Fruit fly (Drosophila melanogaster): ENCODE results near the gene CG10098.

CG10098 gene

dm6 chr3R:7108589-7109312, 15.6 kb upstream of the CG10098 start (continued):
- TF ChIP-seq CG15479 (GFP tag; optimal IDR thresholded peaks at IDR 0.05) (peak; percentile 51), NFAT (GFP tag; IDR thresholded peaks at IDR 0.05) (no peak), CG17186 (GFP tag; optimal IDR thresholded peaks at IDR 0.05) (peak; percentile 89), H2.0 (GFP tag; IDR thresholded peaks at IDR 0.05) (no peak), Atf6 (GFP tag; IDR thresholded peaks at IDR 0.05) (no peak), CG7357 (GFP tag; IDR thresholded peaks at IDR 0.05) (peak; percentile 86), CG32767 (GFP tag; IDR thresholded peaks at IDR 0.05) (no peak), Deaf1 (tag; optimal IDR thresholded peaks at IDR 0.05) (peak; percentile 72), ac (GFP tag; optimal IDR thresholded peaks at IDR 0.05) (peak; percentile 93), lilli (GFP tag; optimal IDR thresholded peaks at IDR 0.05) (peak; percentile 85), sd (tag; optimal IDR thresholded peaks at IDR 0.05) (peak; percentile 69), eve (GFP tag; optimal IDR thresholded peaks at IDR 0.05) (peak in 1 of 2 experiments; percentile 52), CG3995 (GFP tag; optimal IDR thresholded peaks at IDR 0.05) (no peak), salm (tag; optimal IDR thresholded peaks at IDR 0.05) (peak; percentile 90), Sox102F (GFP tag; optimal IDR thresholded peaks at IDR 0.05) (peak; percentile 99), CG7839 (tag; optimal IDR thresholded peaks at IDR 0.05) (peak; percentile 96), ab (GFP tag; optimal IDR thresholded peaks at IDR 0.05) (peak; percentile 74), Aef1 (GFP tag; IDR thresholded peaks at IDR 0.05) (no peak), jigr1 (GFP tag; IDR thresholded peaks at IDR 0.05) (no peak), Side (GFP tag; optimal IDR thresholded peaks at IDR 0.05) (peak; percentile 84), ro (GFP tag; IDR thresholded peaks at IDR 0.05) (no peak), sob (GFP tag; IDR thresholded peaks at IDR 0.05) (no peak), CG6765 (GFP tag; optimal IDR thresholded peaks at IDR 0.05) (no peak), CG11560 (tag; IDR thresholded peaks at IDR 0.05) (no peak), CG5245 (GFP tag; optimal IDR thresholded peaks at IDR 0.05) (peak; percentile 93), CG14710 (tag; optimal IDR thresholded peaks at IDR 0.05) (peak; percentile 98), peb (GFP tag; IDR thresholded peaks at IDR 0.05) (no peak), CG14860 (GFP tag; IDR thresholded peaks at IDR 0.05; ENCODE audit: partially characterized antibody) (no peak), CG1024 (GFP tag; IDR thresholded peaks at IDR 0.05) (no peak), tin (GFP tag; optimal IDR thresholded peaks at IDR 0.05) (peak; percentile 96), ssp (GFP tag; IDR thresholded peaks at IDR 0.05) (no peak), Mad (GFP tag; optimal IDR thresholded peaks at IDR 0.05) (peak; percentile 90), Nf-YB (GFP tag; optimal IDR thresholded peaks at IDR 0.05) (peak; percentile 86), btn (GFP tag; optimal IDR thresholded peaks at IDR 0.05) (peak; percentile 91), so (GFP tag; IDR thresholded peaks at IDR 0.05) (no peak), mirr (GFP tag; optimal IDR thresholded peaks at IDR 0.05) (no peak), Opbp (GFP tag; IDR thresholded peaks at IDR 0.05; ENCODE audit: partially characterized antibody) (no peak), CG16815 (GFP tag; optimal IDR thresholded peaks at IDR 0.05) (peak; percentile 92), gsb (GFP tag; IDR thresholded peaks at IDR 0.05) (no peak), CG11723 (GFP tag; optimal IDR thresholded peaks at IDR 0.05) (peak; percentile 87), CG7786 (GFP tag; optimal IDR thresholded peaks at IDR 0.05) (peak; percentile 83), slou (GFP tag; optimal IDR thresholded peaks at IDR 0.05) (peak; percentile 69), Blimp-1 (GFP tag; optimal IDR thresholded peaks at IDR 0.05) (peak; percentile 98), MESR4 (GFP tag; optimal IDR thresholded peaks at IDR 0.05) (peak; percentile 24), CG12071 (GFP tag; optimal IDR thresholded peaks at IDR 0.05) (peak; percentile 80), cwo (GFP tag; optimal IDR thresholded peaks at IDR 0.05) (peak; percentile 69), CG4854 (GFP tag; optimal IDR thresholded peaks at IDR 0.05) (peak; percentile 81), MBD-R2 (GFP tag; IDR thresholded peaks at IDR 0.05) (no peak), da (GFP tag; optimal IDR thresholded peaks at IDR 0.05) (peak; percentile 64), CHES-1-like (GFP tag; optimal IDR thresholded peaks at IDR 0.05) (peak; percentile 78), dysf (GFP tag; IDR thresholded peaks at IDR 0.05) (no peak)
